Fruit fly (Drosophila melanogaster) whole organism, adult: ENCODE measurements around the gene CG7006.

ENCODE experiments used
- CG11617 ChIP-seq: fragments of 200-800 bp; sonication (Bioruptor generic); optimal IDR thresholded peaks from 2 replicates; lab custom pipeline; 2017; ENCODE audit warnings: mild to moderate bottlenecking, missing biosample characterization, missing genetic modification reagents, missing genetic modification characterization
- CG14711 ChIP-seq: fragments of 200-800 bp; sonication (Bioruptor generic); optimal IDR thresholded peaks from 2 replicates; lab custom pipeline; 2018; ENCODE audit warnings: missing biosample characterization, mild to moderate bottlenecking, missing genetic modification characterization, moderate library complexity
- CG1620 ChIP-seq: fragments of 200-800 bp; sonication (Bioruptor generic); optimal IDR thresholded peaks from 2 replicates; lab custom pipeline; 2016; ENCODE audit warnings: missing biosample characterization, missing genetic modification characterization
- CG7045 ChIP-seq: fragments of 200-800 bp; sonication (Bioruptor generic); optimal IDR thresholded peaks from 2 replicates; lab custom pipeline; 2017; ENCODE audit warnings: missing biosample characterization, mild to moderate bottlenecking, missing genetic modification characterization
- CG7101 ChIP-seq: fragments of 200-800 bp; sonication (Bioruptor generic); optimal IDR thresholded peaks from 2 replicates; lab custom pipeline; 2018; ENCODE audit warnings: missing biosample characterization, mild to moderate bottlenecking, missing genetic modification characterization, moderate library complexity
- Clk ChIP-seq: fragments of 200-800 bp; sonication (Bioruptor generic); optimal IDR thresholded peaks from 2 replicates; lab custom pipeline; 2017; ENCODE audit warnings: missing biosample characterization, missing genetic modification characterization
- bab1 ChIP-seq: fragments of 200-800 bp; sonication (Bioruptor generic); optimal IDR thresholded peaks from 3 replicates; lab custom pipeline; 2019; ENCODE audit warnings: missing biosample characterization, mild to moderate bottlenecking, missing genetic modification characterization, moderate library complexity
- cic ChIP-seq: fragments of 200-800 bp; sonication (Bioruptor generic); optimal IDR thresholded peaks from 2 replicates; lab custom pipeline; 2017; ENCODE audit warnings: missing biosample characterization, mild to moderate bottlenecking, missing genetic modification characterization, moderate library complexity
- cnc ChIP-seq, 2 experiments: fragments of >200 bp; optimal IDR thresholded peaks; 2 replicates each; lab custom pipeline; 2017
- kay ChIP-seq: fragments of 200-800 bp; sonication (Bioruptor generic); peaks from one replicate; lab custom pipeline; 2016; ENCODE audit warnings: missing biosample characterization, missing genetic modification characterization, borderline replicate concordance
- pad ChIP-seq: fragments of 200-800 bp; sonication (Bioruptor generic); optimal IDR thresholded peaks from 3 replicates; lab custom pipeline; 2017; ENCODE audit warnings: missing biosample characterization, missing genetic modification characterization, mild to moderate bottlenecking, moderate library complexity, missing genetic modification reagents
- tj ChIP-seq: fragments of 200-800 bp; sonication (Bioruptor generic); optimal IDR thresholded peaks from 3 replicates; lab custom pipeline; 2017; ENCODE audit warnings: missing biosample characterization, mild to moderate bottlenecking, missing genetic modification characterization, moderate library complexity

dm6 chr3R:24864719-24865400 is 14.4 kb downstream of the CG7006 start, which contains the start of the genes Srg1 and Elal:
- TF ChIP-seq CG7045 (GFP tag; lab: Kevin White, UChicago): no peak
- peak; percentile 68 for TF ChIP-seq cic (GFP tag; lab: Kevin White, UChicago)
- peak; percentile 6 for TF ChIP-seq CG11617 (GFP tag; lab: Kevin White, UChicago)
- no peak for TF ChIP-seq Clk (GFP tag; lab: Kevin White, UChicago)
- no peak for TF ChIP-seq cnc (optimal IDR thresholded peaks at IDR 0.05; lab: Kevin White, UChicago)
- no peak for TF ChIP-seq bab1 (GFP tag; lab: Kevin White, UChicago)
- no peak for TF ChIP-seq CG1620 (GFP tag; lab: Kevin White, UChicago)
- TF ChIP-seq pad: no peak
- TF ChIP-seq kay (GFP tag; lab: Kevin White, UChicago): no peak
- TF ChIP-seq CG14711 (tag; lab: Kevin White, UChicago): peak; percentile 32
- peak; percentile 27 for TF ChIP-seq tj (GFP tag; lab: Kevin White, UChicago)
- peak; percentile 65 for TF ChIP-seq CG7101 (tag; lab: Kevin White, UChicago)
